Fruit fly (Drosophila melanogaster) whole organism, embryonic: ENCODE measurements around the gene euc.

Experiments used
- Aef1 ChIP-seq: fragments of 200-800 bp; sonication (Bioruptor generic); IDR thresholded peaks from 3 replicates; pipeline ENCODE4 v1.3.6; 2022; ENCODE audit warnings: missing biosample characterization, missing genetic modification characterization
- Antp ChIP-seq: fragments of 200-800 bp; sonication (Bioruptor generic); optimal IDR thresholded peaks from 3 replicates; lab custom pipeline; 2016; ENCODE audit warnings: missing biosample characterization, missing genetic modification characterization
- Atf6 ChIP-seq: fragments of 200-800 bp; sonication (Bioruptor generic); IDR thresholded peaks from 2 replicates; pipeline ENCODE4 v1.3.6; 2022; ENCODE audit warnings: missing biosample characterization, missing genetic modification characterization
- Bdp1 ChIP-seq: fragments of 200-800 bp; sonication (Bioruptor generic); optimal IDR thresholded peaks from 3 replicates; lab custom pipeline; 2016; ENCODE audit warnings: missing biosample characterization, missing genetic modification characterization
- CG10543 ChIP-seq: fragments of 200-800 bp; sonication (Bioruptor generic); optimal IDR thresholded peaks from 3 replicates; lab custom pipeline; 2017; ENCODE audit warnings: missing biosample characterization, mild to moderate bottlenecking, missing genetic modification characterization, moderate library complexity
- CG10979 ChIP-seq: fragments of 200-800 bp; sonication (Bioruptor generic); optimal IDR thresholded peaks from 2 replicates; lab custom pipeline; 2018; ENCODE audit warnings: missing biosample characterization, mild to moderate bottlenecking, missing genetic modification characterization, moderate library complexity
- CG1233 ChIP-seq: fragments of 200-800 bp; sonication (Bioruptor generic); optimal IDR thresholded peaks from 4 replicates; lab custom pipeline; 2018; ENCODE audit warnings: missing biosample characterization, mild to moderate bottlenecking, missing genetic modification characterization
- CG12744 ChIP-seq: fragments of 200-800 bp; sonication (Bioruptor generic); optimal IDR thresholded peaks from 2 replicates; lab custom pipeline; 2016; ENCODE audit warnings: missing biosample characterization, missing genetic modification characterization
- CG14441 ChIP-seq: fragments of 200-800 bp; sonication (Bioruptor generic); IDR thresholded peaks from 2 replicates; pipeline ENCODE4 v1.3.6; 2022; ENCODE audit warnings: missing biosample characterization, missing genetic modification characterization
- CG15011 ChIP-seq: fragments of 200-800 bp; sonication (Bioruptor generic); optimal IDR thresholded peaks from 3 replicates; lab custom pipeline; 2018; ENCODE audit warnings: missing biosample characterization, mild to moderate bottlenecking, missing genetic modification characterization
- CG17568 ChIP-seq: fragments of 200-800 bp; sonication (Bioruptor generic); optimal IDR thresholded peaks from 2 replicates; lab custom pipeline; 2018; ENCODE audit warnings: missing biosample characterization, mild to moderate bottlenecking, missing genetic modification characterization, moderate library complexity
- CG18011 ChIP-seq: fragments of 200-800 bp; sonication (Bioruptor generic); optimal IDR thresholded peaks from 2 replicates; lab custom pipeline; 2017; ENCODE audit warnings: missing biosample characterization, missing genetic modification characterization, mild to moderate bottlenecking, moderate library complexity, missing genotype
- CG2199 ChIP-seq: fragments of 200-800 bp; sonication (Bioruptor generic); IDR thresholded peaks from 3 replicates; pipeline ENCODE4 v1.3.6; 2022; ENCODE audit warnings: missing biosample characterization, missing genetic modification characterization
- CG32532 ChIP-seq: fragments of 200-800 bp; sonication (Bioruptor generic); IDR thresholded peaks from 2 replicates; pipeline ENCODE4 v1.3.6; 2022; ENCODE audit warnings: missing biosample characterization, missing genetic modification characterization
- CG32767 ChIP-seq: fragments of 200-800 bp; sonication (Bioruptor generic); IDR thresholded peaks from 2 replicates; pipeline ENCODE4 v1.3.6; 2022; ENCODE audit warnings: missing biosample characterization, missing genetic modification characterization
- CG4404 ChIP-seq: fragments of 200-800 bp; sonication (Bioruptor generic); IDR thresholded peaks from 2 replicates; pipeline ENCODE4 v1.3.6; 2022; ENCODE audit warnings: missing biosample characterization, missing genetic modification characterization
- CG7839 ChIP-seq: fragments of 200-800 bp; sonication (Bioruptor generic); optimal IDR thresholded peaks from 3 replicates; lab custom pipeline; 2018; ENCODE audit warnings: missing biosample characterization, mild to moderate bottlenecking, missing genetic modification characterization, moderate library complexity
- CG8478 ChIP-seq: fragments of >200 bp; optimal IDR thresholded peaks from 2 replicates; lab custom pipeline; 2018
- CG9727 ChIP-seq: fragments of 200-800 bp; sonication (Bioruptor generic); optimal IDR thresholded peaks from 3 replicates; lab custom pipeline; 2017; ENCODE audit warnings: missing biosample characterization, mild to moderate bottlenecking, missing genetic modification characterization
- Dad ChIP-seq: fragments of 200-800 bp; sonication (Bioruptor generic); optimal IDR thresholded peaks from 3 replicates; lab custom pipeline; 2016; ENCODE audit warnings: missing biosample characterization, missing genetic modification characterization
- Doc2 ChIP-seq: fragments of 200-800 bp; sonication (Bioruptor generic); IDR thresholded peaks from 2 replicates; pipeline ENCODE4 v1.3.6; 2022; ENCODE audit warnings: missing biosample characterization, missing genetic modification characterization
- Hsf ChIP-seq: fragments of 200-800 bp; sonication (Bioruptor generic); optimal IDR thresholded peaks from 3 replicates; lab custom pipeline; 2016; ENCODE audit warnings: missing biosample characterization, missing genetic modification characterization
- Lhr ChIP-seq: fragments of 200-800 bp; sonication (Bioruptor generic); optimal IDR thresholded peaks from 3 replicates; lab custom pipeline; 2017; ENCODE audit warnings: mild to moderate bottlenecking, missing biosample characterization, missing genetic modification reagents, missing genetic modification characterization
- Mes4 ChIP-seq: fragments of 200-800 bp; sonication (Bioruptor generic); optimal IDR thresholded peaks from 2 replicates; lab custom pipeline; 2016; ENCODE audit warnings: missing biosample characterization, missing genetic modification characterization
- NC2β ChIP-seq: fragments of 200-800 bp; sonication (Bioruptor generic); optimal IDR thresholded peaks from 2 replicates; lab custom pipeline; 2016; ENCODE audit warnings: missing biosample characterization, missing genetic modification characterization
- Opbp ChIP-seq: fragments of 200-800 bp; sonication (Bioruptor generic); IDR thresholded peaks from 3 replicates; pipeline ENCODE4 v1.3.6; 2022; ENCODE audit warnings: missing biosample characterization, missing genetic modification characterization; ENCODE audit not compliant: partially characterized antibody
- Spps ChIP-seq: fragments of 200-800 bp; sonication (Bioruptor generic); optimal IDR thresholded peaks from 2 replicates; lab custom pipeline; 2018; ENCODE audit warnings: missing biosample characterization, mild to moderate bottlenecking, missing genetic modification characterization
- Vsx1 ChIP-seq: fragments of 200-800 bp; sonication (Bioruptor generic); optimal IDR thresholded peaks from 2 replicates; lab custom pipeline; 2017; ENCODE audit warnings: missing biosample characterization, mild to moderate bottlenecking, missing genetic modification characterization, missing genetic modification reagents
- cad ChIP-seq: fragments of >200 bp; optimal IDR thresholded peaks from 2 replicates; lab custom pipeline; 2017; ENCODE audit warnings: missing biosample characterization, missing genetic modification characterization
- caup ChIP-seq: fragments of 200-800 bp; sonication (Bioruptor generic); optimal IDR thresholded peaks from 3 replicates; lab custom pipeline; 2017; ENCODE audit warnings: missing biosample characterization, mild to moderate bottlenecking, missing genetic modification characterization, moderate library complexity; ENCODE audit not compliant: severe bottlenecking
- dimm ChIP-seq: fragments of 200-800 bp; sonication (Bioruptor generic); IDR thresholded peaks from 2 replicates; pipeline ENCODE4 v1.3.6; 2022; ENCODE audit warnings: missing biosample characterization, missing genetic modification characterization
- ftz-f1 ChIP-seq: fragments of 200-800 bp; sonication (Bioruptor generic); optimal IDR thresholded peaks from 2 replicates; lab custom pipeline; 2016; ENCODE audit warnings: missing biosample characterization, missing genetic modification characterization
- gem ChIP-seq: fragments of 200-800 bp; sonication (Bioruptor generic); optimal IDR thresholded peaks from 2 replicates; lab custom pipeline; 2019; ENCODE audit warnings: missing biosample characterization, mild to moderate bottlenecking, missing genetic modification characterization, moderate library complexity
- gsb-n ChIP-seq: fragments of 200-800 bp; sonication (Bioruptor generic); optimal IDR thresholded peaks from 3 replicates; lab custom pipeline; 2018; ENCODE audit warnings: missing biosample characterization, mild to moderate bottlenecking, missing genetic modification characterization
- her ChIP-seq: fragments of 200-800 bp; sonication (Bioruptor generic); optimal IDR thresholded peaks from 2 replicates; lab custom pipeline; 2016; ENCODE audit warnings: missing biosample characterization, missing genetic modification characterization
- hkb ChIP-seq, 2 experiments: fragments of 200-800 bp in 1 of 2; fragments of >200 bp in 1 of 2; sonication (Bioruptor generic) in 1 of 2; IDR thresholded peaks in 1 of 2; optimal IDR thresholded peaks in 1 of 2; 2 replicates each; pipeline versions ENCODE4 v1.3.6 to Lab custom; 2017 to 2022; ENCODE audit warnings: missing biosample characterization in 1 of 2, missing genetic modification characterization in 1 of 2
- inv ChIP-seq: fragments of 200-800 bp; sonication (Bioruptor generic); IDR thresholded peaks from 2 replicates; pipeline ENCODE4 v1.3.6; 2022; ENCODE audit warnings: missing biosample characterization, missing genetic modification characterization; ENCODE audit not compliant: partially characterized antibody
- pita ChIP-seq: fragments of 200-800 bp; sonication (Bioruptor generic); optimal IDR thresholded peaks from 2 replicates; lab custom pipeline; 2017; ENCODE audit warnings: missing biosample characterization, mild to moderate bottlenecking, missing genetic modification characterization
- prd ChIP-seq, 3 experiments: fragments of >200 bp in 2 of 3; fragments of 200-800 bp in 1 of 3; sonication (Bioruptor generic) in 1 of 3; optimal IDR thresholded peaks in 2 of 3; IDR thresholded peaks in 1 of 3; 2 replicates in 2 of 3; 3 replicates in 1 of 3; pipeline versions ENCODE4 v1.3.6 to Lab custom; 2017 to 2022; ENCODE audit warnings: missing biosample characterization in 1 of 3, missing genetic modification characterization in 1 of 3
- psq ChIP-seq: fragments of 200-800 bp; sonication (Bioruptor generic); optimal IDR thresholded peaks from 2 replicates; lab custom pipeline; 2017; ENCODE audit warnings: missing biosample characterization, missing genetic modification characterization
- rib ChIP-seq: fragments of 200-800 bp; sonication (Bioruptor generic); IDR thresholded peaks from 2 replicates; pipeline ENCODE4 v1.3.6; 2022; ENCODE audit warnings: missing biosample characterization, missing genetic modification characterization
- ro ChIP-seq: fragments of 200-800 bp; sonication (Bioruptor generic); IDR thresholded peaks from 2 replicates; pipeline ENCODE4 v1.3.6; 2022; ENCODE audit warnings: missing biosample characterization, missing genetic modification characterization
- row ChIP-seq: fragments of 200-800 bp; sonication (Bioruptor generic); IDR thresholded peaks from 3 replicates; pipeline ENCODE4 v1.3.6; 2022; ENCODE audit warnings: missing biosample characterization, missing genetic modification characterization
- scrt ChIP-seq: fragments of 200-800 bp; sonication (Bioruptor generic); optimal IDR thresholded peaks from 2 replicates; lab custom pipeline; 2018; ENCODE audit warnings: missing biosample characterization, mild to moderate bottlenecking, missing genetic modification characterization, moderate library complexity
- sens ChIP-seq: fragments of 200-800 bp; sonication (Bioruptor generic); peaks from one replicate; lab custom pipeline; 2016; ENCODE audit warnings: missing biosample characterization, missing genetic modification characterization
- shn ChIP-seq: fragments of 200-800 bp; sonication (Bioruptor generic); optimal IDR thresholded peaks from 3 replicates; lab custom pipeline; 2016; ENCODE audit warnings: missing biosample characterization, missing genetic modification characterization
- toy ChIP-seq: fragments of 200-800 bp; sonication (Bioruptor generic); IDR thresholded peaks from 2 replicates; pipeline ENCODE4 v1.3.6; 2022; ENCODE audit warnings: missing biosample characterization, missing genetic modification characterization
- vvl ChIP-seq: fragments of 200-800 bp; sonication (Bioruptor generic); IDR thresholded peaks from 2 replicates; pipeline ENCODE4 v1.3.6; 2022; ENCODE audit warnings: missing biosample characterization, missing genetic modification characterization
- zen2 ChIP-seq: fragments of 200-800 bp; sonication (Bioruptor generic); IDR thresholded peaks from 3 replicates; pipeline ENCODE4 v1.3.6; 2022; ENCODE audit warnings: missing biosample characterization, missing genetic modification characterization; ENCODE audit not compliant: partially characterized antibody
- zfh1 ChIP-seq: fragments of 200-800 bp; sonication (Bioruptor generic); IDR thresholded peaks from 3 replicates; pipeline ENCODE4 v1.3.6; 2022; ENCODE audit warnings: missing biosample characterization, missing genetic modification characterization

euc gene

DNA sequence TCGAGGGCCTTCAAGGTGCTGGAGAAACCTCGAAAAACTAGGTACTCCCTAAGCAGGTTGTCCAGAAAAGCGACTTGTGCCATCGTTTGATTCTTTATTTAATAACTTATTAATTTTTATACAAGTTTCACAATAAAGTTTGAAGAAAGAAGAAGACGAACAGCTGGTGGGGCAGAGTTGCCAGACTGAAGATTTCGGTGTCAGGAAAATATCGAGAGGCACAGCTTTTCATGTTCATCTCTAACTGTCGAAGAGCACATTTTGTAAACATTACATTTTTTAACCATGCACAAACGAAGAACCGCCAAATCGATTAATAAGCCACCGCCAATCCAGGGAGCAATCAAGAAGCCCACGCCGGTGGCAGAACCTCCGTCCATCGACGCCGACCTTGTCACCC, 45.3 kb upstream of the euc start, which contains the start of the genes CG6005 and CG14286 (continued):
- TF ChIP-seq CG12744 = peak; percentile 16
- TF ChIP-seq CG17568 (GFP tag; lab: Kevin White, UChicago) = no peak
- TF ChIP-seq CG14441 (GFP tag; lab: Robert Waterston, UW) = peak; percentile 58; the same call in 1 of the 2 replicates
- TF ChIP-seq Spps (tag; lab: Kevin White, UChicago) = no peak
- no peak for TF ChIP-seq CG8478 (lab: Kevin White, UChicago)
- TF ChIP-seq CG10543 (GFP tag; lab: Kevin White, UChicago) = no peak
- no peak for TF ChIP-seq CG2199 (GFP tag; lab: Robert Waterston, UW)
- TF ChIP-seq Doc2 = no peak
- peak; percentile 62 for TF ChIP-seq Atf6 (GFP tag; lab: Robert Waterston, UW)
- peak; percentile 48 for TF ChIP-seq her (GFP tag; lab: Kevin White, UChicago)
- TF ChIP-seq Aef1 (GFP tag; lab: Robert Waterston, UW) = peak; percentile 65
- peak; percentile 64 for TF ChIP-seq Hsf (GFP tag; lab: Kevin White, UChicago)
- TF ChIP-seq toy = 0 out of 2 replicates have a peak, but pooled peaks have one; percentile 8
- TF ChIP-seq Antp (GFP tag; lab: Kevin White, UChicago) = peak; percentile 65
- TF ChIP-seq gsb-n = peak; percentile 80
- TF ChIP-seq hkb (optimal IDR thresholded peaks at IDR 0.05; lab: Kevin White, UChicago) = no peak
- 0 out of 2 replicates have a peak, but pooled peaks have one; percentile 38 for TF ChIP-seq hkb (GFP tag; IDR thresholded peaks at IDR 0.05; lab: Robert Waterston, UW)
- peak; percentile 57; the same call in 1 of the 2 replicates for TF ChIP-seq ro (GFP tag; lab: Robert Waterston, UW)
- peak; percentile 78 for TF ChIP-seq vvl
- no peak for TF ChIP-seq gem (tag; lab: Kevin White, UChicago)
- TF ChIP-seq row (GFP tag; lab: Robert Waterston, UW) = peak; percentile 53; the same call in 2 of the 3 replicates
- TF ChIP-seq zen2 (GFP tag; lab: Robert Waterston, UW) = peak; percentile 21; the same call in 1 of the 3 replicates
- peak; percentile 21; the same call in 1 of the 2 replicates for TF ChIP-seq dimm (GFP tag; lab: Robert Waterston, UW)
- TF ChIP-seq inv = peak; percentile 57; the same call in 1 of the 2 replicates
- TF ChIP-seq CG4404 (GFP tag; lab: Robert Waterston, UW) = 0 out of 2 replicates have a peak, but pooled peaks have one; percentile 9
- TF ChIP-seq ftz-f1 = peak; percentile 82
- no peak for TF ChIP-seq CG15011
- TF ChIP-seq scrt = no peak
- TF ChIP-seq prd (optimal IDR thresholded peaks at IDR 0.05; lab: Kevin White, UChicago) = no peak
- TF ChIP-seq prd (GFP tag; IDR thresholded peaks at IDR 0.05; lab: Robert Waterston, UW) = peak; percentile 80
- peak; percentile 43 for TF ChIP-seq shn
- 0 out of 2 replicates have a peak, but pooled peaks have one; percentile 42 for TF ChIP-seq rib (GFP tag; lab: Robert Waterston, UW)
- TF ChIP-seq Bdp1 = peak; percentile 37
- TF ChIP-seq NC2β (GFP tag; lab: Kevin White, UChicago) = peak; percentile 38
- TF ChIP-seq CG32532 (GFP tag; lab: Robert Waterston, UW) = peak; percentile 85
- TF ChIP-seq CG32767 (GFP tag; lab: Robert Waterston, UW) = no peak
- TF ChIP-seq Vsx1 = no peak
- no peak for TF ChIP-seq CG10979 (tag; lab: Kevin White, UChicago)
- TF ChIP-seq Mes4 = no peak
- TF ChIP-seq cad = no peak
- TF ChIP-seq Dad (GFP tag; lab: Kevin White, UChicago) = peak; percentile 64
- no peak for TF ChIP-seq pita (GFP tag; lab: Kevin White, UChicago)
- TF ChIP-seq zfh1 (GFP tag; lab: Robert Waterston, UW) = peak; percentile 73; the same call in 2 of the 3 replicates
- TF ChIP-seq Opbp (GFP tag; lab: Robert Waterston, UW) = peak; percentile 74; the same call in 2 of the 3 replicates
- TF ChIP-seq psq = peak; percentile 2
- TF ChIP-seq Lhr (GFP tag; lab: Kevin White, UChicago) = no peak
- TF ChIP-seq CG1233 (GFP tag; lab: Kevin White, UChicago) = no peak
- TF ChIP-seq CG9727 (GFP tag; lab: Kevin White, UChicago) = peak; percentile 12
- TF ChIP-seq caup (GFP tag; lab: Kevin White, UChicago) = peak; percentile 25
- TF ChIP-seq CG18011 (GFP tag; lab: Kevin White, UChicago) = peak; percentile 40
- TF ChIP-seq CG7839 (tag; lab: Kevin White, UChicago) = no peak
- peak; percentile 68 for TF ChIP-seq sens (GFP tag; lab: Kevin White, UChicago)
